Worm (Caenorhabditis elegans): ENCODE data around the gene C30A5.16.

DNA sequence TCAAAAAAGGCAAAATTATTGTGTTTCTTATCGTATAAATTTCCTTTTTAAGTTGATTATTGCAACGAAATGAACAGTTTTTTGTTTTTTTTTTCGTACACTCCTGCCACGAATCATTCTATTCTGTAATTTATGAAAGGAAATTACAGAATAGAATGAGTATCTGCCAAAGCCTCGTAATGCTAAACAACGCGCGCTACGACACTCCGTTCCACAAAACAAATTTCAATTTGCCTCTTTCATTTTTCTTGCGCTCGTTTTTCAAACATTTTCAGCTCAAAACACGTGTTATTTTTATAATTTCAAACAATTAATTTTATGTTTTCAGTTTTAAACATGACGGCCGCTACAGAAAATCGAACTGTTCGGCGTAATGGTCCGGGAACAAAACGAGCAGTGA is 6.8 kb downstream of the C30A5.16 start, which contains the start of gene mob-4:
- no peak for TF ChIP-seq mab-5 (tag; optimal IDR thresholded peaks at IDR 0.05)
- TF ChIP-seq lin-32 (GFP tag; optimal IDR thresholded peaks at IDR 0.05), result no peak
- no peak for TF ChIP-seq elt-1 (tag; optimal IDR thresholded peaks at IDR 0.05; ENCODE audit: borderline replicate concordance, insufficient read depth)
- no peak for TF ChIP-seq mep-1 (tag; optimal IDR thresholded peaks at IDR 0.05)
- no peak for TF ChIP-seq nhr-76 (tag; optimal IDR thresholded peaks at IDR 0.05)
- no peak for TF ChIP-seq unc-39 (tag; optimal IDR thresholded peaks at IDR 0.05)
- TF ChIP-seq blmp-1 (tag; optimal IDR thresholded peaks at IDR 0.05), result no peak
